Worm (Caenorhabditis elegans): ENCODE data around the gene T15B7.15.

Gene T15B7.15

ce11 chrV:6835242-6835641 is 3.2 kb downstream of the T15B7.15 start, which contains the start of the genes T15B7.14 and col-143:
Gene T15B7.14, minus strand, starts transcription at chrV:6835342.
Gene col-143, plus strand, starts transcription at chrV:6835635.
- TF ChIP-seq ama-1 (optimal IDR thresholded peaks at IDR 0.05) = no peak
- TF ChIP-seq C34F6.9 (tag; optimal IDR thresholded peaks at IDR 0.05) = no peak
- TF ChIP-seq elt-3 (tag; optimal IDR thresholded peaks at IDR 0.05) = no peak
- TF ChIP-seq dmd-4 (tag; optimal IDR thresholded peaks at IDR 0.05) = no peak
- no peak for TF ChIP-seq skn-1 (tag; optimal IDR thresholded peaks at IDR 0.05)
- no peak for TF ChIP-seq nhr-21 (tag; optimal IDR thresholded peaks at IDR 0.05)
- no peak for TF ChIP-seq R02D3.7 (tag; optimal IDR thresholded peaks at IDR 0.05)
- no peak for TF ChIP-seq sma-9 (GFP tag; optimal IDR thresholded peaks at IDR 0.05)
- no peak for TF ChIP-seq sma-9 (tag; optimal IDR thresholded peaks at IDR 0.05)
- TF ChIP-seq nhr-23 (tag; optimal IDR thresholded peaks at IDR 0.05) = no peak

ce11 chrV:6831539-6831938 is 6.9 kb downstream of the T15B7.15 start:
- TF ChIP-seq ztf-11 (tag; optimal IDR thresholded peaks at IDR 0.05) (no peak), unc-62 (GFP tag; optimal IDR thresholded peaks at IDR 0.05) (no peak), nhr-25 (tag; optimal IDR thresholded peaks at IDR 0.05) (no peak), elt-3 (tag; optimal IDR thresholded peaks at IDR 0.05) (no peak), ceh-16 (tag; optimal IDR thresholded peaks at IDR 0.05) (no peak), crh-2 (tag; optimal IDR thresholded peaks at IDR 0.05) (no peak)

ce11 chrV:6830755-6831227 is 7.7 kb downstream of the T15B7.15 start, which contains the start of gene col-142:
Gene col-142, plus strand, starts transcription at chrV:6831177.
- TF ChIP-seq sma-3 (GFP tag; optimal IDR thresholded peaks at IDR 0.05) (peak; percentile 8), ZK546.5 (tag; optimal IDR thresholded peaks at IDR 0.05) (no peak), lin-39 (tag; optimal IDR thresholded peaks at IDR 0.05) (no peak), egl-27 (tag; optimal IDR thresholded peaks at IDR 0.05) (no peak)

- no peak for TF ChIP-seq blmp-1 (tag; optimal IDR thresholded peaks at IDR 0.05; ENCODE audit: insufficient read depth)
- no peak for TF ChIP-seq mab-5 (tag; optimal IDR thresholded peaks at IDR 0.05)
- no peak for TF ChIP-seq alr-1 (tag; optimal IDR thresholded peaks at IDR 0.05)
- no peak for TF ChIP-seq elt-1 (tag; optimal IDR thresholded peaks at IDR 0.05)
- no peak for TF ChIP-seq sem-4 (tag; optimal IDR thresholded peaks at IDR 0.05)
Measured at ce11 chrV:6830075-6830474, 8.4 kb downstream of the T15B7.15 start.

- TF ChIP-seq ztf-1 (GFP tag; conservative IDR thresholded peaks at IDR 0.05) (no peak), nhr-237 (tag; optimal IDR thresholded peaks at IDR 0.05) (no peak), nhr-23 (tag; optimal IDR thresholded peaks at IDR 0.05) (no peak), nhr-6 (tag; optimal IDR thresholded peaks at IDR 0.05) (no peak), nhr-12 (tag; optimal IDR thresholded peaks at IDR 0.05) (no peak), Y55F3AM.14 (GFP tag; optimal IDR thresholded peaks at IDR 0.05) (no peak), alr-1 (tag; optimal IDR thresholded peaks at IDR 0.05) (no peak), nhr-10 (tag; optimal IDR thresholded peaks at IDR 0.05) (no peak), unc-62 (GFP tag; optimal IDR thresholded peaks at IDR 0.05) (no peak), elt-1 (tag; optimal IDR thresholded peaks at IDR 0.05) (no peak), ceh-82 (tag; optimal IDR thresholded peaks at IDR 0.05) (no peak), nhr-11 (tag; optimal IDR thresholded peaks at IDR 0.05) (no peak), lin-11 (tag; optimal IDR thresholded peaks at IDR 0.05) (no peak), F13H6.1 (tag; optimal IDR thresholded peaks at IDR 0.05) (no peak), unc-39 (tag; optimal IDR thresholded peaks at IDR 0.05) (no peak), gmeb-1 (tag; optimal IDR thresholded peaks at IDR 0.05) (no peak), ztf-4 (tag; optimal IDR thresholded peaks at IDR 0.05) (no peak)
Measured at ce11 chrV:6829404-6829803, 9.1 kb downstream of the T15B7.15 start, which contains the start of gene col-141. Gene col-141, plus strand, starts transcription at chrV:6829704.

All from whole organism, L2 larva.